Worm (Caenorhabditis elegans): ENCODE measurements around the gene T26C5.2.

The T26C5.2 gene

ce11 chrII:9273984-9274383 lies 41.0 kb downstream of the T26C5.2 start (continued):
- TF ChIP-seq ceh-22 (tag; optimal IDR thresholded peaks at IDR 0.05): no peak
- TF ChIP-seq elt-4 (tag; optimal IDR thresholded peaks at IDR 0.05): no peak
- TF ChIP-seq syd-9 (tag; optimal IDR thresholded peaks at IDR 0.05): no peak
- no peak for TF ChIP-seq hlh-15 (tag; optimal IDR thresholded peaks at IDR 0.05)
- TF ChIP-seq lim-6 (tag; optimal IDR thresholded peaks at IDR 0.05): no peak
- TF ChIP-seq K09A11.1 (tag; optimal IDR thresholded peaks at IDR 0.05; ENCODE audit: insufficient read depth): no peak

DNA sequence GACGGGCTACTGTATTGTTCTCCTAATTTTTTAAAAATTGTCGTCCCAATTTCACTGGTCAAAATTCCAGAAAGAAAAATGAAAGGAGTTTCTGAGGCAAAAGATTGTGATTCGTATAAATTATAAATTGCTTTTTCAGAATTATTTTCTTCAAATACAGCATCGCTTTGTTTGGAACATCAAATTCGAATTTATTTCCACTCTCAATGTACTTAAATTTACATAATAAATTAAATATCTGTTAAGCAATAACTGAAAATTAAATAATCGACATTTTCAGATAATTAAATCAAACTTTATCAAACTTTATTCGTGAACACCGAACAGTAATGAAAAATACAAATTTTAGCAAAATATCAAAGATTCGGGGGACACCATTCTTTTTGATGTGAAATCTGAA lies 41.7 kb downstream of the T26C5.2 start:
- TF ChIP-seq sdc-2 (tag; optimal IDR thresholded peaks at IDR 0.05) (no peak), hlh-30 (tag; optimal IDR thresholded peaks at IDR 0.05; ENCODE audit: insufficient read depth) (no peak), unc-55 (GFP tag; optimal IDR thresholded peaks at IDR 0.05) (no peak), elt-4 (tag; optimal IDR thresholded peaks at IDR 0.05) (no peak), gmeb-2 (tag; optimal IDR thresholded peaks at IDR 0.05) (no peak), unc-3 (GFP tag; conservative IDR thresholded peaks at IDR 0.05) (no peak), unc-3 (tag; optimal IDR thresholded peaks at IDR 0.05) (no peak), hlh-13 (GFP tag; optimal IDR thresholded peaks at IDR 0.05) (no peak), ceh-31 (tag; optimal IDR thresholded peaks at IDR 0.05) (no peak), pqm-1 (tag; optimal IDR thresholded peaks at IDR 0.05) (no peak), ceh-19 (GFP tag; optimal IDR thresholded peaks at IDR 0.05) (no peak), che-1 (tag; optimal IDR thresholded peaks at IDR 0.05) (no peak), ceh-18 (tag; optimal IDR thresholded peaks at IDR 0.05) (no peak), pag-3 (tag; optimal IDR thresholded peaks at IDR 0.05; ENCODE audit: borderline replicate concordance) (no peak), ceh-9 (tag; optimal IDR thresholded peaks at IDR 0.05) (no peak), eyg-1 (tag; optimal IDR thresholded peaks at IDR 0.05) (no peak), sox-4 (tag; optimal IDR thresholded peaks at IDR 0.05) (no peak), pha-2 (tag; optimal IDR thresholded peaks at IDR 0.05) (no peak), lin-11 (tag; optimal IDR thresholded peaks at IDR 0.05) (no peak), ahr-1 (tag; optimal IDR thresholded peaks at IDR 0.05) (no peak), C38D4.7 (GFP tag; optimal IDR thresholded peaks at IDR 0.05) (no peak)

- no peak for TF ChIP-seq ceh-48 (tag; optimal IDR thresholded peaks at IDR 0.05)
Measured at ce11 chrII:9275173-9275572, 42.1 kb downstream of the T26C5.2 start.

DNA sequence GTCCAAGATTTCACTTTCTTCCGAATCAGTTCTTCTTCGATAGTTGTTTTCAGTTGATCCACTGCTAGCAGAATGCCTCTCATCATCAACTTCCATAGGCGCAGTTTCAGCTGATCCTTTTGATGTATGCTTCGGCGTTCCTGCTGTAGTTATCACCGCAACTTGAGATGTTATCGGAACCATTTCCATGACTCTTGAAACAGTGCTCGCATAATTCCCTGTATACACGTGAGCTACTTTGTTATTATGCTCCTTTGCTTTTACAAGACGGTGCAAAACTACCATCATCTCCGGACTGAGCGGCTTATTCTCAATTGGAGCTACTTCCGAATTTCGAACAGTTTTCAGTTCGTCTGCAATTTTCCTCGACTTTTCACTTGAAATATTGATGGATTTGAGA lies 44.1 kb downstream of the T26C5.2 start:
- TF ChIP-seq elt-2 (tag; optimal IDR thresholded peaks at IDR 0.05) (no peak), C08G9.2 (tag; optimal IDR thresholded peaks at IDR 0.05) (no peak), ama-1 (optimal IDR thresholded peaks at IDR 0.05) (no peak), elt-4 (tag; optimal IDR thresholded peaks at IDR 0.05) (no peak), unc-55 (GFP tag; optimal IDR thresholded peaks at IDR 0.05) (no peak), lim-6 (tag; optimal IDR thresholded peaks at IDR 0.05) (no peak), pat-9 (tag; optimal IDR thresholded peaks at IDR 0.05) (no peak), sdc-2 (tag; optimal IDR thresholded peaks at IDR 0.05) (no peak), ceh-9 (tag; optimal IDR thresholded peaks at IDR 0.05) (no peak), F13H6.1 (tag; optimal IDR thresholded peaks at IDR 0.05) (no peak), unc-86 (tag; optimal IDR thresholded peaks at IDR 0.05) (no peak), syd-9 (tag; optimal IDR thresholded peaks at IDR 0.05) (no peak), gmeb-2 (tag; optimal IDR thresholded peaks at IDR 0.05) (no peak), hlh-15 (tag; optimal IDR thresholded peaks at IDR 0.05) (no peak), sox-2 (GFP tag; IDR thresholded peaks at IDR 0.05) (no peak), lin-11 (tag; optimal IDR thresholded peaks at IDR 0.05) (no peak), hlh-13 (GFP tag; optimal IDR thresholded peaks at IDR 0.05) (no peak)

ce11 chrII:9279016-9279415 lies 46.0 kb downstream of the T26C5.2 start:
- no peak for TF ChIP-seq ama-1 (optimal IDR thresholded peaks at IDR 0.05)
- no peak for TF ChIP-seq pag-3 (tag; optimal IDR thresholded peaks at IDR 0.05; ENCODE audit: borderline replicate concordance)
- TF ChIP-seq nfya-1 (tag; optimal IDR thresholded peaks at IDR 0.05): no peak
- TF ChIP-seq pha-2 (tag; optimal IDR thresholded peaks at IDR 0.05): no peak
- no peak for TF ChIP-seq ceh-45 (GFP tag; IDR thresholded peaks at IDR 0.05)
- TF ChIP-seq pat-9 (tag; optimal IDR thresholded peaks at IDR 0.05): no peak
- TF ChIP-seq unc-86 (tag; optimal IDR thresholded peaks at IDR 0.05): no peak
- no peak for TF ChIP-seq unc-55 (GFP tag; optimal IDR thresholded peaks at IDR 0.05)
- TF ChIP-seq C08G9.2 (tag; optimal IDR thresholded peaks at IDR 0.05): no peak
